Worm (Caenorhabditis elegans): ENCODE results near the gene glc-4.

The glc-4 gene

DNA sequence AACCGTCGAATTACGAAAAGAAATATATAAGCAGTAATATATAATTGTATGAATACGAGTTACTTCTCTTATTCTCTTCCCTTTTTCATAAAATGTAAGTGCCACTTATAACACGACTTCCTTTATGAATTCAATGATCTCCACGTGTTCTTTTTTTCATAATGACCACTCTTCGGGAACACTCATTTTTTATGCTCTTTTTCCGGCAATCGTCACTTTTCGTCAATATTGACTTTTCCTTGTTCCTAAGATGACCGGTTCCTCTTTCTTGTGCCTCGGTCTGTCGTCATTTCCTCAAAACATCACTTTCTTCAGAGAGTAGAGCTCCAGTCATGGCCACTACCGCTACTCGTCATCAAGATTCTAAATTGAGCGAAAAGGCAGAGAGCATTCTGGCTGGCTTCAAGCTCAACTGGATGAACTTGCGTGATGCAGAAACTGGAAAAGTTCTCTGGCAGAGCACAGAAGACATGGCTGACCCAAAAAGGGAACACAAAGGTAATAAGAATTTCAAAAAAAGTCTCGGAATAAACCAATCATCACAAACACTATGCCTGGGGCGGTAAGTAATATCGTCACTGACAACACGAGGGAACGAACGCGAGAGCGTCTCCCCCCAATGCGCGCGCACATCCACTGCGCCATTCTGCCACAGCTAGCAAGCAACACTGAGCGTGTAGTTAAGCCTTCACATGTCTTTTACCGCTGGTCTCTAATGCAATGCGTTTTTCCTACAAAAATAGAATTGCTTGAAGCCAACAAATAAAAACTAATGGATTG is 8.9 kb upstream of the glc-4 start, which contains the start of gene pdl-1 (continued):
- TF ChIP-seq tbx-9 (tag; optimal IDR thresholded peaks at IDR 0.05; ENCODE audit: borderline replicate concordance): peak; percentile 40
- no peak for TF ChIP-seq F39B2.1 (GFP tag; IDR thresholded peaks at IDR 0.05)
- peak; percentile 53; the same call in 1 of the 2 replicates for TF ChIP-seq madf-3 (GFP tag; IDR thresholded peaks at IDR 0.05)
- TF ChIP-seq Y79H2A.3 (GFP tag; conservative IDR thresholded peaks at IDR 0.05): peak; percentile 72; the same call in 1 of the 2 replicates
- no peak for TF ChIP-seq unc-62 (GFP tag; optimal IDR thresholded peaks at IDR 0.05)
- TF ChIP-seq fkh-3 (tag; optimal IDR thresholded peaks at IDR 0.05): peak; percentile 71
- TF ChIP-seq madf-8 (GFP tag; conservative IDR thresholded peaks at IDR 0.05): peak; percentile 48
- peak; percentile 83 for TF ChIP-seq hrde-1 (tag; optimal IDR thresholded peaks at IDR 0.05; ENCODE audit: borderline replicate concordance)
- TF ChIP-seq ztf-22 (GFP tag; optimal IDR thresholded peaks at IDR 0.05): peak; percentile 44
- TF ChIP-seq hlh-26 (GFP tag; conservative IDR thresholded peaks at IDR 0.05): 0 out of 2 replicates have a peak, but pooled peaks have one; percentile 61
- peak; percentile 96 for TF ChIP-seq lin-26 (GFP tag; IDR thresholded peaks at IDR 0.05)
- peak; percentile 59 for TF ChIP-seq B0035.1 (tag; optimal IDR thresholded peaks at IDR 0.05)
- no peak for TF ChIP-seq ceh-58 (GFP tag; IDR thresholded peaks at IDR 0.05)
- TF ChIP-seq unc-130 (GFP tag; optimal IDR thresholded peaks at IDR 0.05): peak; percentile 64
- TF ChIP-seq nfya-1 (tag; optimal IDR thresholded peaks at IDR 0.05; ENCODE audit: borderline replicate concordance, insufficient read depth): no peak
- peak; percentile 50; the same call in 1 of the 2 replicates for TF ChIP-seq hsf-1 (GFP tag; IDR thresholded peaks at IDR 0.05)
- peak; percentile 72 for TF ChIP-seq repo-1 (tag; optimal IDR thresholded peaks at IDR 0.05)
- TF ChIP-seq F52B5.7 (tag; optimal IDR thresholded peaks at IDR 0.05): peak; percentile 94
- TF ChIP-seq ZK185.1 (tag; optimal IDR thresholded peaks at IDR 0.05; ENCODE audit: poor library complexity, severe bottlenecking): peak; percentile 94
- no peak for TF ChIP-seq lag-1 (GFP tag; IDR thresholded peaks at IDR 0.05)
- TF ChIP-seq nhr-27 (tag; optimal IDR thresholded peaks at IDR 0.05): peak; percentile 84
- peak; percentile 63; the same call in 1 of the 2 replicates for TF ChIP-seq C17E4.6 (GFP tag; IDR thresholded peaks at IDR 0.05)
- TF ChIP-seq let-526 (GFP tag; IDR thresholded peaks at IDR 0.05): peak; percentile 39; the same call in 1 of the 2 replicates
- peak; percentile 64; the same call in 1 of the 2 replicates for TF ChIP-seq ztf-28 (GFP tag; IDR thresholded peaks at IDR 0.05)
- TF ChIP-seq ztf-3 (GFP tag; optimal IDR thresholded peaks at IDR 0.05): peak; percentile 51
- TF ChIP-seq nhr-80 (tag; optimal IDR thresholded peaks at IDR 0.05): peak; percentile 46
- peak; percentile 6 for TF ChIP-seq F22D6.2 (tag; optimal IDR thresholded peaks at IDR 0.05)
- peak; percentile 86 for TF ChIP-seq zim-3 (tag; optimal IDR thresholded peaks at IDR 0.05)
- peak; percentile 65 for TF ChIP-seq F10E7.11 (tag; optimal IDR thresholded peaks at IDR 0.05)
- TF ChIP-seq Y95B8A.8 (GFP tag; IDR thresholded peaks at IDR 0.05): peak; percentile 62; the same call in 1 of the 2 replicates
- TF ChIP-seq K12H6.12 (tag; optimal IDR thresholded peaks at IDR 0.05): peak; percentile 77
- peak; percentile 80 for TF ChIP-seq ztf-18 (tag; optimal IDR thresholded peaks at IDR 0.05)
- TF ChIP-seq gei-17 (GFP tag; optimal IDR thresholded peaks at IDR 0.05): peak; percentile 39
- TF ChIP-seq B0336.3 (GFP tag; IDR thresholded peaks at IDR 0.05): no peak; the same call in 1 of the 2 replicates
- TF ChIP-seq lsy-27 (tag; optimal IDR thresholded peaks at IDR 0.05; ENCODE audit: borderline replicate concordance, insufficient read depth): peak; percentile 52
- peak; percentile 71; the same call in 1 of the 2 replicates for TF ChIP-seq lir-1 (GFP tag; conservative IDR thresholded peaks at IDR 0.05)
- no peak; the same call in 1 of the 2 replicates for TF ChIP-seq zfh-2 (GFP tag; conservative IDR thresholded peaks at IDR 0.05)
- no peak for TF ChIP-seq dpl-1 (GFP tag; optimal IDR thresholded peaks at IDR 0.05)
- TF ChIP-seq rec-8 (tag; optimal IDR thresholded peaks at IDR 0.05): peak; percentile 84 to 97
- TF ChIP-seq ceh-79 (tag; optimal IDR thresholded peaks at IDR 0.05): peak; percentile 91
- peak; percentile 77 for TF ChIP-seq ceh-100 (GFP tag; IDR thresholded peaks at IDR 0.05)
- TF ChIP-seq madf-6 (GFP tag; IDR thresholded peaks at IDR 0.05): peak; percentile 73; the same call in 1 of the 2 replicates
- peak; percentile 83 for TF ChIP-seq ceh-27 (GFP tag; optimal IDR thresholded peaks at IDR 0.05)
- TF ChIP-seq nhr-90 (tag; optimal IDR thresholded peaks at IDR 0.05): peak; percentile 91
- peak in 1 of 3 experiments; percentile 66 for TF ChIP-seq lin-35 (GFP tag; optimal IDR thresholded peaks at IDR 0.05)

Measured in whole organism, young adult.